Worm (Caenorhabditis elegans) whole organism, mixed stage, embryonic: ENCODE results near the gene srv-27.
"Not testable (repeated sequence)": the region's sequence is repeated elsewhere in the genome, so short reads cannot be mapped to it uniquely, and the experiment has no call there.

Experiments used
- bed-3 ChIP-seq: fragments of 200-800 bp; sonication (Bioruptor generic); optimal IDR thresholded peaks from 3 replicates; lab custom pipeline; 2018; ENCODE audit warnings: mild to moderate bottlenecking, missing genetic modification characterization, moderate library complexity, missing compliant biosample characterization
- blmp-1 ChIP-seq: fragments of 150-350 bp; optimal IDR thresholded peaks from 2 replicates; lab custom pipeline; 2014; ENCODE audit warnings: missing biosample characterization, missing genetic modification characterization
- ceh-43 ChIP-seq: fragments of 200-800 bp; sonication (Bioruptor generic); optimal IDR thresholded peaks from 2 replicates; lab custom pipeline; 2018; ENCODE audit warnings: mild to moderate bottlenecking, missing genetic modification characterization, moderate library complexity, missing compliant biosample characterization
- ceh-83 ChIP-seq: fragments of 200-800 bp; sonication (Bioruptor generic); optimal IDR thresholded peaks from 2 replicates; lab custom pipeline; 2018; ENCODE audit warnings: mild to moderate bottlenecking, missing genetic modification characterization, missing compliant biosample characterization
- ces-1 ChIP-seq: fragments of 150-350 bp; optimal IDR thresholded peaks from 2 replicates; lab custom pipeline; 2014; ENCODE audit warnings: missing biosample characterization, missing genetic modification reagents, missing genetic modification characterization
- cnd-1 ChIP-seq: fragments of 200-800 bp; sonication (Bioruptor generic); optimal IDR thresholded peaks from 2 replicates; lab custom pipeline; 2018; ENCODE audit warnings: mild to moderate bottlenecking, missing genetic modification characterization, missing compliant biosample characterization
- drap-1 ChIP-seq: fragments of 200-800 bp; sonication (Bioruptor generic); optimal IDR thresholded peaks from 3 replicates; lab custom pipeline; 2018; ENCODE audit warnings: mild to moderate bottlenecking, missing genetic modification characterization, missing compliant biosample characterization
- elt-3 ChIP-seq: fragments of 150-350 bp; optimal IDR thresholded peaks from 2 replicates; lab custom pipeline; 2014; ENCODE audit warnings: missing biosample characterization, missing genetic modification characterization
- ham-2 ChIP-seq: fragments of 200-800 bp; sonication (Bioruptor generic); optimal IDR thresholded peaks from 2 replicates; lab custom pipeline; 2018; ENCODE audit warnings: mild to moderate bottlenecking, missing genetic modification characterization, missing compliant biosample characterization
- hlh-1 ChIP-seq: fragments of 150-350 bp; optimal IDR thresholded peaks from 2 replicates; lab custom pipeline; 2014; ENCODE audit warnings: missing biosample characterization, missing genetic modification reagents, missing genetic modification characterization
- lin-32 ChIP-seq: fragments of 200-800 bp; sonication (Bioruptor generic); optimal IDR thresholded peaks from 2 replicates; lab custom pipeline; 2018; ENCODE audit warnings: mild to moderate bottlenecking, missing genetic modification characterization, missing compliant biosample characterization
- lsy-2 ChIP-seq: fragments of 150-350 bp; optimal IDR thresholded peaks from 2 replicates; lab custom pipeline; 2014; ENCODE audit warnings: missing biosample characterization, missing genetic modification characterization
- mab-5 ChIP-seq: fragments of 150-350 bp; optimal IDR thresholded peaks from 2 replicates; lab custom pipeline; 2014; ENCODE audit warnings: missing biosample characterization, missing genetic modification characterization
- mep-1 ChIP-seq: fragments of 150-350 bp; optimal IDR thresholded peaks from 2 replicates; lab custom pipeline; 2017; ENCODE audit warnings: missing biosample characterization, missing genetic modification reagents, missing genetic modification characterization, inconsistent platforms
- mls-2 ChIP-seq: sonication (generic microtip); optimal IDR thresholded peaks from 2 replicates; lab custom pipeline; 2016; ENCODE audit warnings: mild to moderate bottlenecking, missing genetic modification characterization, moderate library complexity, missing compliant biosample characterization
- nhr-12 ChIP-seq: fragments of 150-350 bp; optimal IDR thresholded peaks from 2 replicates; lab custom pipeline; 2014; ENCODE audit warnings: missing biosample characterization, missing genetic modification characterization
- nhr-2 ChIP-seq: fragments of 150-350 bp; optimal IDR thresholded peaks from 2 replicates; lab custom pipeline; 2014; ENCODE audit warnings: missing biosample characterization, missing genetic modification characterization
- nhr-237 ChIP-seq: fragments of 150-350 bp; optimal IDR thresholded peaks from 2 replicates; lab custom pipeline; 2014; ENCODE audit warnings: missing biosample characterization, missing genetic modification characterization
- nhr-76 ChIP-seq: sonication (generic microtip); optimal IDR thresholded peaks from 2 replicates; lab custom pipeline; 2017; ENCODE audit warnings: missing biosample characterization, missing genetic modification characterization
- pha-4 ChIP-seq: fragments of 150-350 bp; optimal IDR thresholded peaks from 2 replicates; lab custom pipeline; 2018; ENCODE audit warnings: missing biosample characterization, missing genetic modification reagents, missing genetic modification characterization
- sem-2 ChIP-seq: fragments of 200-800 bp; sonication (Bioruptor generic); optimal IDR thresholded peaks from 2 replicates; lab custom pipeline; 2018; ENCODE audit warnings: mild to moderate bottlenecking, missing genetic modification characterization, missing compliant biosample characterization
- snpc-4 ChIP-seq: fragments of 150-350 bp; optimal IDR thresholded peaks from 2 replicates; lab custom pipeline; 2014; ENCODE audit warnings: missing biosample characterization, missing genetic modification characterization
- sptf-1 ChIP-seq: sonication (generic microtip); optimal IDR thresholded peaks from 2 replicates; lab custom pipeline; 2017; ENCODE audit warnings: mild to moderate bottlenecking, missing genetic modification characterization, moderate library complexity, missing compliant biosample characterization
- tbx-8 ChIP-seq: fragments of 200-800 bp; sonication (Bioruptor generic); optimal IDR thresholded peaks from 2 replicates; lab custom pipeline; 2018; ENCODE audit warnings: mild to moderate bottlenecking, missing genetic modification characterization, moderate library complexity, missing compliant biosample characterization
- unc-120 ChIP-seq: sonication (generic microtip); optimal IDR thresholded peaks from 2 replicates; lab custom pipeline; 2017; ENCODE audit warnings: missing genetic modification characterization, missing compliant biosample characterization; ENCODE audit not compliant: poor library complexity, severe bottlenecking
- unc-39 ChIP-seq: fragments of 150-350 bp; optimal IDR thresholded peaks from 2 replicates; lab custom pipeline; 2014; ENCODE audit warnings: missing biosample characterization, missing genetic modification characterization
- unc-62 ChIP-seq: fragments of 150-350 bp; optimal IDR thresholded peaks from 2 replicates; lab custom pipeline; 2014; ENCODE audit warnings: missing biosample characterization, missing genetic modification reagents, missing genetic modification characterization
- zip-8 ChIP-seq: fragments of 150-350 bp; optimal IDR thresholded peaks from 2 replicates; lab custom pipeline; 2014; ENCODE audit warnings: missing biosample characterization, missing genetic modification characterization
- ztf-11 ChIP-seq: fragments of 150-350 bp; optimal IDR thresholded peaks from 2 replicates; lab custom pipeline; 2014; ENCODE audit warnings: missing biosample characterization, missing genetic modification characterization

The srv-27 gene

ce11 chrIV:6317357-6317756 lies 19.2 kb upstream of the srv-27 start, which contains the start of gene Y73B6BL.12:
Gene Y73B6BL.12 (minus strand): TSS chrIV:6317457.
- not testable (repeated sequence) for TF ChIP-seq mls-2 (tag; lab: Kevin White, UChicago); unc-39 (tag; lab: Kevin White, UChicago); ceh-43 (GFP tag; lab: Kevin White, UChicago)

- TF ChIP-seq blmp-1 (tag; lab: Kevin White, UChicago): no peak
- TF ChIP-seq snpc-4 (tag; lab: Kevin White, UChicago): no peak
- no peak for TF ChIP-seq ztf-11 (tag; lab: Kevin White, UChicago)
- no peak for TF ChIP-seq mab-5 (tag; lab: Kevin White, UChicago)
- no peak for TF ChIP-seq nhr-2 (tag; lab: Kevin White, UChicago)
- no peak for TF ChIP-seq pha-4 (tag; lab: Kevin White, UChicago)
- no peak for TF ChIP-seq lsy-2 (tag; lab: Kevin White, UChicago)
- TF ChIP-seq hlh-1: no peak
- no peak for TF ChIP-seq ces-1
- TF ChIP-seq unc-62 (GFP tag; lab: Kevin White, UChicago): no peak
- TF ChIP-seq sem-2 (GFP tag; lab: Kevin White, UChicago): no peak
- TF ChIP-seq mls-2 (tag; lab: Kevin White, UChicago): no peak
- TF ChIP-seq unc-39 (tag; lab: Kevin White, UChicago): no peak
- TF ChIP-seq ham-2 (GFP tag; lab: Kevin White, UChicago): no peak
- TF ChIP-seq drap-1 (GFP tag; lab: Kevin White, UChicago): no peak
Measured at ce11 chrIV:6307439-6307838, 9.3 kb upstream of the srv-27 start, which contains the start of gene csp-2. Gene csp-2 (plus strand): TSS chrIV:6307739.

ce11 chrIV:6303642-6304041 lies 5.5 kb upstream of the srv-27 start, which contains the start of gene srv-25:
Gene srv-25 (minus strand): TSS chrIV:6303742.
- no peak for TF ChIP-seq hlh-1
- no peak for TF ChIP-seq mep-1
- no peak for TF ChIP-seq sptf-1 (tag; lab: Kevin White, UChicago)
- TF ChIP-seq drap-1 (GFP tag; lab: Kevin White, UChicago): no peak
- no peak for TF ChIP-seq sem-2 (GFP tag; lab: Kevin White, UChicago)
- TF ChIP-seq lin-32 (GFP tag; lab: Kevin White, UChicago): no peak
- TF ChIP-seq ham-2 (GFP tag; lab: Kevin White, UChicago): no peak
- no peak for TF ChIP-seq pha-4 (tag; lab: Kevin White, UChicago)
- TF ChIP-seq elt-3 (tag; lab: Kevin White, UChicago): no peak
- no peak for TF ChIP-seq ztf-11 (tag; lab: Kevin White, UChicago)
- no peak for TF ChIP-seq unc-39 (tag; lab: Kevin White, UChicago)
- TF ChIP-seq tbx-8 (GFP tag; lab: Kevin White, UChicago): no peak
- no peak for TF ChIP-seq ces-1
- TF ChIP-seq zip-8 (tag; lab: Kevin White, UChicago): no peak
- TF ChIP-seq mls-2 (tag; lab: Kevin White, UChicago): no peak
- TF ChIP-seq bed-3 (GFP tag; lab: Kevin White, UChicago): no peak
- TF ChIP-seq nhr-237: no peak
- TF ChIP-seq unc-62 (GFP tag; lab: Kevin White, UChicago): no peak
- TF ChIP-seq nhr-2 (tag; lab: Kevin White, UChicago): no peak
- TF ChIP-seq, all 35 proteins: peak for 0

ce11 chrIV:6301764-6302163 lies 3.6 kb upstream of the srv-27 start, which contains the start of gene srv-26:
Gene srv-26 (minus strand): TSS chrIV:6301864.
- no peak for TF ChIP-seq ztf-11 (tag; lab: Kevin White, UChicago)
- TF ChIP-seq bed-3 (GFP tag; lab: Kevin White, UChicago): no peak
- TF ChIP-seq nhr-2 (tag; lab: Kevin White, UChicago): no peak
- no peak for TF ChIP-seq sptf-1 (tag; lab: Kevin White, UChicago)
- TF ChIP-seq drap-1 (GFP tag; lab: Kevin White, UChicago): no peak
- no peak for TF ChIP-seq ceh-43 (GFP tag; lab: Kevin White, UChicago)
- TF ChIP-seq unc-120 (tag; lab: Kevin White, UChicago): no peak

DNA sequence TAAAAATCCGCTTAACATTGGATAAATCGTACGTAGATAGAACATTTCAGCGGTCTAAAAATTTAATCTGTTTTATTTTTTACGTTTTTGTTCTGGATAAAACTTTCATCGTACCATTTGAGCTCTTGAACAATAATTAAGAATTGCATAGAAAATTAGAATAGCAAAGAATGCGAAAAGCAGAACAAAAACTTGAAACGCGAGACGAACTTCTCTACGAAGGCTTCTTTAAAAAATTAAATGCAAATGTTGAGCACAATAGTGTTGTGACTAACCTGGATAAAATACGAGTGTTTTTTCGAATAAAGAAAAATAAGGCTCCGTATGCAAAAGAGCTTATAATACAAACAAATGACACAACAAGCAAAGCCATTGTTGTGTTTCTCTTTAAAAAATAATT lies 1.4 kb upstream of the srv-27 start:
- TF ChIP-seq elt-3 (tag; lab: Kevin White, UChicago): no peak
- TF ChIP-seq unc-120 (tag; lab: Kevin White, UChicago): no peak
- TF ChIP-seq hlh-1: no peak
- no peak for TF ChIP-seq cnd-1 (tag; lab: Kevin White, UChicago)
- no peak for TF ChIP-seq unc-39 (tag; lab: Kevin White, UChicago)
- no peak for TF ChIP-seq sptf-1 (tag; lab: Kevin White, UChicago)
- no peak for TF ChIP-seq mep-1
- no peak for TF ChIP-seq zip-8 (tag; lab: Kevin White, UChicago)
- no peak for TF ChIP-seq snpc-4 (tag; lab: Kevin White, UChicago)
- no peak for TF ChIP-seq lin-32 (GFP tag; lab: Kevin White, UChicago)
- TF ChIP-seq blmp-1 (tag; lab: Kevin White, UChicago): no peak
- no peak for TF ChIP-seq nhr-76 (tag; lab: Kevin White, UChicago)
- TF ChIP-seq lsy-2 (tag; lab: Kevin White, UChicago): no peak
- TF ChIP-seq ceh-83 (GFP tag; lab: Kevin White, UChicago): no peak
- no peak for TF ChIP-seq mab-5 (tag; lab: Kevin White, UChicago)
- TF ChIP-seq nhr-12 (tag; lab: Kevin White, UChicago): no peak
- TF ChIP-seq ceh-43 (GFP tag; lab: Kevin White, UChicago): no peak
- TF ChIP-seq unc-62 (GFP tag; lab: Kevin White, UChicago): no peak
- TF ChIP-seq sem-2 (GFP tag; lab: Kevin White, UChicago): no peak
- TF ChIP-seq drap-1 (GFP tag; lab: Kevin White, UChicago): no peak
- TF ChIP-seq, all 35 proteins: peak for 0
